Fruit fly (Drosophila melanogaster) whole organism, embryonic: Measurements from ENCODE around the gene CG12206.

Experiments
- Atf3 ChIP-seq: fragments of 200-800 bp; sonication (Bioruptor generic); optimal IDR thresholded peaks from 3 replicates; lab custom pipeline; 2016; ENCODE audit warnings: missing biosample characterization, missing genetic modification characterization
- B-H2 ChIP-seq: fragments of 200-800 bp; sonication (Bioruptor generic); optimal IDR thresholded peaks from 2 replicates; lab custom pipeline; 2018; ENCODE audit warnings: missing biosample characterization, mild to moderate bottlenecking, missing genetic modification characterization
- CG10147 ChIP-seq: fragments of 200-800 bp; sonication (Bioruptor generic); optimal IDR thresholded peaks from 2 replicates; lab custom pipeline; 2019; ENCODE audit warnings: missing biosample characterization, mild to moderate bottlenecking, missing genetic modification characterization, moderate library complexity
- CG1024 ChIP-seq: fragments of 200-800 bp; sonication (Bioruptor generic); IDR thresholded peaks from 2 replicates; pipeline ENCODE4 v1.3.6; 2022; ENCODE audit warnings: missing biosample characterization, missing genetic modification characterization
- CG10274 ChIP-seq: fragments of 200-800 bp; sonication (Bioruptor generic); optimal IDR thresholded peaks from 3 replicates; lab custom pipeline; 2017; ENCODE audit warnings: missing biosample characterization, mild to moderate bottlenecking, missing genetic modification characterization
- CG10366 ChIP-seq: fragments of 200-800 bp; sonication (Bioruptor generic); IDR thresholded peaks from 2 replicates; pipeline ENCODE4 v1.3.6; 2022; ENCODE audit warnings: missing biosample characterization, missing genetic modification characterization
- CG10654 ChIP-seq: fragments of 200-800 bp; sonication (Bioruptor generic); optimal IDR thresholded peaks from 2 replicates; lab custom pipeline; 2016; ENCODE audit warnings: missing biosample characterization, missing genetic modification characterization
- CG13424 ChIP-seq: fragments of 200-800 bp; sonication (Bioruptor generic); optimal IDR thresholded peaks from 2 replicates; lab custom pipeline; 2019; ENCODE audit warnings: missing biosample characterization, mild to moderate bottlenecking, missing genetic modification characterization, moderate library complexity
- CG14860 ChIP-seq: fragments of 200-800 bp; sonication (Bioruptor generic); IDR thresholded peaks from 3 replicates; pipeline ENCODE4 v1.3.6; 2022; ENCODE audit warnings: missing biosample characterization, missing genetic modification characterization; ENCODE audit not compliant: partially characterized antibody
- CG15269 ChIP-seq: fragments of 200-800 bp; sonication (Bioruptor generic); optimal IDR thresholded peaks from 2 replicates; lab custom pipeline; 2018; ENCODE audit warnings: missing biosample characterization, mild to moderate bottlenecking, missing genetic modification characterization, moderate library complexity
- CG1792 ChIP-seq: fragments of 200-800 bp; sonication (Bioruptor generic); optimal IDR thresholded peaks from 2 replicates; lab custom pipeline; 2016; ENCODE audit warnings: missing biosample characterization, missing genetic modification characterization
- CG2129 ChIP-seq: fragments of 200-800 bp; sonication (Bioruptor generic); IDR thresholded peaks from 2 replicates; pipeline ENCODE4 v1.3.6; 2022; ENCODE audit warnings: missing biosample characterization, missing genetic modification characterization; ENCODE audit not compliant: partially characterized antibody
- CG31388 ChIP-seq: fragments of 200-800 bp; sonication (Bioruptor generic); optimal IDR thresholded peaks from 2 replicates; lab custom pipeline; 2016; ENCODE audit warnings: missing biosample characterization, missing genetic modification characterization
- CG33213 ChIP-seq: fragments of 200-800 bp; sonication (Bioruptor generic); optimal IDR thresholded peaks from 3 replicates; lab custom pipeline; 2016; ENCODE audit warnings: missing biosample characterization, missing genetic modification characterization
- CG3838 ChIP-seq: fragments of 200-800 bp; sonication (Bioruptor generic); optimal IDR thresholded peaks from 3 replicates; lab custom pipeline; 2016; ENCODE audit warnings: missing biosample characterization, missing genetic modification characterization
- CG4424 ChIP-seq: fragments of 200-800 bp; sonication (Bioruptor generic); optimal IDR thresholded peaks from 3 replicates; lab custom pipeline; 2016; ENCODE audit warnings: missing biosample characterization, missing genetic modification characterization
- CG6654 ChIP-seq: fragments of 200-800 bp; sonication (Bioruptor generic); optimal IDR thresholded peaks from 2 replicates; lab custom pipeline; 2017; ENCODE audit warnings: missing biosample characterization, mild to moderate bottlenecking, missing genetic modification characterization
- CG6765 ChIP-seq: fragments of 200-800 bp; sonication (Bioruptor generic); optimal IDR thresholded peaks from 3 replicates; lab custom pipeline; 2017; ENCODE audit warnings: missing biosample characterization, mild to moderate bottlenecking, missing genetic modification characterization
- CG8388 ChIP-seq: fragments of 200-800 bp; sonication (Bioruptor generic); optimal IDR thresholded peaks from 2 replicates; lab custom pipeline; 2019; ENCODE audit warnings: missing biosample characterization, mild to moderate bottlenecking, missing genetic modification characterization, moderate library complexity
- CG9797 ChIP-seq: fragments of 200-800 bp; sonication (Bioruptor generic); optimal IDR thresholded peaks from 3 replicates; lab custom pipeline; 2018; ENCODE audit warnings: missing biosample characterization, mild to moderate bottlenecking, missing genetic modification characterization
- Deaf1 ChIP-seq: fragments of 200-800 bp; optimal IDR thresholded peaks from 3 replicates; lab custom pipeline; 2019; ENCODE audit warnings: missing biosample characterization, mild to moderate bottlenecking, missing genetic modification characterization, moderate library complexity
- Doc3 ChIP-seq: fragments of 200-800 bp; sonication (Bioruptor generic); IDR thresholded peaks from 3 replicates; pipeline ENCODE4 v1.3.6; 2022; ENCODE audit warnings: missing biosample characterization, missing genetic modification characterization; ENCODE audit not compliant: partially characterized antibody
- Fer1 ChIP-seq: fragments of 200-800 bp; sonication (Bioruptor generic); optimal IDR thresholded peaks from 2 replicates; lab custom pipeline; 2017; ENCODE audit warnings: missing biosample characterization, mild to moderate bottlenecking, missing genetic modification characterization
- Fer2 ChIP-seq: fragments of 200-800 bp; sonication (Bioruptor generic); optimal IDR thresholded peaks from 2 replicates; lab custom pipeline; 2018; ENCODE audit warnings: missing biosample characterization, mild to moderate bottlenecking, missing genetic modification characterization, moderate library complexity
- Hey ChIP-seq: fragments of 200-800 bp; sonication (Bioruptor generic); optimal IDR thresholded peaks from 3 replicates; lab custom pipeline; 2018; ENCODE audit warnings: missing biosample characterization, mild to moderate bottlenecking, missing genetic modification characterization
- HmgZ ChIP-seq: fragments of 200-800 bp; sonication (Bioruptor generic); optimal IDR thresholded peaks from 2 replicates; lab custom pipeline; 2018; ENCODE audit warnings: missing biosample characterization, mild to moderate bottlenecking, missing genetic modification characterization
- MESR4 ChIP-seq: fragments of 200-800 bp; sonication (Bioruptor generic); optimal IDR thresholded peaks from 2 replicates; lab custom pipeline; 2018; ENCODE audit warnings: missing biosample characterization, mild to moderate bottlenecking, missing genetic modification characterization, moderate library complexity
- Myb ChIP-seq: fragments of 200-800 bp; sonication (Bioruptor generic); optimal IDR thresholded peaks from 2 replicates; lab custom pipeline; 2016; ENCODE audit warnings: missing biosample characterization, missing genetic modification characterization
- NK7.1 ChIP-seq: fragments of 200-800 bp; sonication (Bioruptor generic); optimal IDR thresholded peaks from 3 replicates; lab custom pipeline; 2016; ENCODE audit warnings: missing biosample characterization, missing genetic modification characterization
- Rfx ChIP-seq: fragments of 200-800 bp; sonication (Bioruptor generic); IDR thresholded peaks from 2 replicates; pipeline ENCODE4 v1.3.6; 2022; ENCODE audit warnings: missing biosample characterization, missing genetic modification characterization
- Tbp ChIP-seq: fragments of >200 bp; optimal IDR thresholded peaks from 2 replicates; lab custom pipeline; 2018; ENCODE audit warnings: missing biosample characterization, missing genetic modification characterization
- abd-A ChIP-seq: fragments of 200-800 bp; sonication (Bioruptor generic); optimal IDR thresholded peaks from 3 replicates; lab custom pipeline; 2019; ENCODE audit warnings: missing biosample characterization, mild to moderate bottlenecking, missing genetic modification characterization, moderate library complexity
- chif ChIP-seq, 2 experiments: fragments of 200-800 bp; sonication (Bioruptor generic); optimal IDR thresholded peaks; 3 replicates each; lab custom pipeline; 2016; ENCODE audit warnings: missing biosample characterization in 2 of 2, missing genetic modification characterization in 2 of 2
- ci ChIP-seq: fragments of 200-800 bp; sonication (Bioruptor generic); IDR thresholded peaks from 3 replicates; pipeline ENCODE4 v1.3.6; 2022; ENCODE audit warnings: missing biosample characterization, missing genetic modification characterization
- corto ChIP-seq: fragments of 200-800 bp; sonication (Bioruptor generic); optimal IDR thresholded peaks from 2 replicates; lab custom pipeline; 2016; ENCODE audit warnings: missing biosample characterization, mild to moderate bottlenecking, missing genetic modification characterization, moderate library complexity
- crc ChIP-seq: fragments of 200-800 bp; sonication (Bioruptor generic); optimal IDR thresholded peaks from 2 replicates; lab custom pipeline; 2016; ENCODE audit warnings: missing biosample characterization, missing genetic modification characterization
- croc ChIP-seq: fragments of 200-800 bp; sonication (Bioruptor generic); conservative IDR thresholded peaks from 3 replicates; pipeline ENCODE4 v1.3.6; 2022; ENCODE audit warnings: missing biosample characterization, missing genetic modification characterization
- fru ChIP-seq: fragments of >200 bp; optimal IDR thresholded peaks from 2 replicates; lab custom pipeline; 2017
- her ChIP-seq: fragments of 200-800 bp; sonication (Bioruptor generic); optimal IDR thresholded peaks from 2 replicates; lab custom pipeline; 2016; ENCODE audit warnings: missing biosample characterization, missing genetic modification characterization
- kay ChIP-seq: fragments of 200-800 bp; sonication (Bioruptor generic); optimal IDR thresholded peaks from 2 replicates; lab custom pipeline; 2016; ENCODE audit warnings: missing biosample characterization, missing genetic modification characterization
- mam ChIP-seq: fragments of 200-800 bp; sonication (Bioruptor generic); optimal IDR thresholded peaks from 3 replicates; lab custom pipeline; 2016; ENCODE audit warnings: missing biosample characterization, missing genetic modification characterization
- odd ChIP-seq: fragments of 200-800 bp; sonication (Bioruptor generic); optimal IDR thresholded peaks from 2 replicates; lab custom pipeline; 2017; ENCODE audit warnings: missing biosample characterization, mild to moderate bottlenecking, missing genetic modification characterization
- prd ChIP-seq, 3 experiments: fragments of >200 bp in 2 of 3; fragments of 200-800 bp in 1 of 3; sonication (Bioruptor generic) in 1 of 3; optimal IDR thresholded peaks in 2 of 3; IDR thresholded peaks in 1 of 3; 2 replicates in 2 of 3; 3 replicates in 1 of 3; pipeline versions ENCODE4 v1.3.6 to Lab custom; 2017 to 2022; ENCODE audit warnings: missing biosample characterization in 1 of 3, missing genetic modification characterization in 1 of 3
- sima ChIP-seq: fragments of 200-800 bp; sonication (Bioruptor generic); optimal IDR thresholded peaks from 2 replicates; lab custom pipeline; 2016; ENCODE audit warnings: missing biosample characterization, missing genetic modification characterization
- slp2 ChIP-seq: fragments of 200-800 bp; sonication (Bioruptor generic); optimal IDR thresholded peaks from 2 replicates; lab custom pipeline; 2016; ENCODE audit warnings: missing biosample characterization, missing genetic modification characterization
- trem ChIP-seq: fragments of 200-800 bp; optimal IDR thresholded peaks from 3 replicates; lab custom pipeline; 2019; ENCODE audit warnings: missing biosample characterization, mild to moderate bottlenecking, missing genetic modification characterization, moderate library complexity

CG12206 gene

dm6 chrX:3485304-3485703 lies 11.0 kb upstream of the CG12206 start, which contains the start of the genes CG14270 and CG10803 (continued):
- TF ChIP-seq croc (no peak), Myb (GFP tag; lab: Kevin White, UChicago) (peak; percentile 21)

dm6 chrX:3482119-3483014 lies 8.0 kb upstream of the CG12206 start, which contains the start of the genes CG10804 and CG10802:
TSS of gene CG10804 (minus strand) at chrX:3482322.
TSS of gene CG10802 (plus strand) at chrX:3482965.
- TF ChIP-seq CG8388 (GFP tag; lab: Kevin White, UChicago) (peak; percentile 59), her (GFP tag; lab: Kevin White, UChicago) (peak; percentile 50), CG33213 (GFP tag; lab: Kevin White, UChicago) (peak; percentile 81), CG31388 (GFP tag; lab: Kevin White, UChicago) (no peak), CG6765 (GFP tag; lab: Kevin White, UChicago) (no peak), Fer1 (GFP tag; lab: Kevin White, UChicago) (peak; percentile 28), NK7.1 (GFP tag; lab: Kevin White, UChicago) (no peak), Doc3 (GFP tag; lab: Robert Waterston, UW) (peak; percentile 60; the same call in 2 of the 3 replicates), CG10366 (peak; percentile 79), kay (peak; percentile 61), MESR4 (GFP tag; lab: Kevin White, UChicago) (peak; percentile 39), CG1792 (peak; percentile 69), CG4424 (GFP tag; lab: Kevin White, UChicago) (peak; percentile 72), mam (GFP tag; lab: Kevin White, UChicago) (peak; percentile 90), odd (GFP tag; lab: Kevin White, UChicago) (no peak), CG6654 (GFP tag; lab: Kevin White, UChicago) (peak; percentile 7), CG9797 (GFP tag; lab: Kevin White, UChicago) (peak; percentile 45), CG1024 (peak; percentile 64), CG2129 (GFP tag; lab: Robert Waterston, UW) (peak; percentile 49; the same call in 1 of the 2 replicates), trem (tag; lab: Kevin White, UChicago) (peak; percentile 59), crc (peak; percentile 26), B-H2 (GFP tag; lab: Kevin White, UChicago) (peak; percentile 36), ci (GFP tag; lab: Robert Waterston, UW) (peak; percentile 55), prd (optimal IDR thresholded peaks at IDR 0.05; lab: Kevin White, UChicago) (no peak), prd (GFP tag; IDR thresholded peaks at IDR 0.05; lab: Robert Waterston, UW) (peak; percentile 91), HmgZ (tag; lab: Kevin White, UChicago) (peak; percentile 80), CG10147 (GFP tag; lab: Kevin White, UChicago) (peak; percentile 61), abd-A (no peak), CG10274 (GFP tag; lab: Kevin White, UChicago) (peak; percentile 9), corto (GFP tag; lab: Kevin White, UChicago) (no peak), Rfx (GFP tag; lab: Robert Waterston, UW) (peak; percentile 93), CG13424 (tag; lab: Kevin White, UChicago) (peak; percentile 74), slp2 (peak; percentile 80), CG3838 (GFP tag; lab: Kevin White, UChicago) (no peak), Fer2 (tag; lab: Kevin White, UChicago) (peak; percentile 27), Hey (tag; lab: Kevin White, UChicago) (no peak), chif (GFP tag; optimal IDR thresholded peaks at IDR 0.05; lab: Kevin White, UChicago) (peak; percentile 69 to 80), Atf3 (GFP tag; lab: Kevin White, UChicago) (peak; percentile 55), Deaf1 (tag; lab: Kevin White, UChicago) (no peak), CG14860 (GFP tag; lab: Robert Waterston, UW) (peak; percentile 57; the same call in 2 of the 3 replicates), CG15269 (no peak), Tbp (no peak), sima (GFP tag; lab: Kevin White, UChicago) (peak; percentile 19), CG10654 (GFP tag; lab: Kevin White, UChicago) (peak; percentile 65), fru (lab: Kevin White, UChicago) (no peak)
